Fruit fly (Drosophila melanogaster) whole organism, embryonic: Measurements from ENCODE around the gene CG1640.

Source experiments
- Asciz ChIP-seq: fragments of 200-800 bp; sonication (Bioruptor generic); optimal IDR thresholded peaks from 2 replicates; lab custom pipeline; 2017; ENCODE audit warnings: missing biosample characterization, mild to moderate bottlenecking, missing genetic modification characterization, missing genetic modification reagents
- CG10431 ChIP-seq: fragments of 200-800 bp; sonication (Bioruptor generic); optimal IDR thresholded peaks from 3 replicates; lab custom pipeline; 2018; ENCODE audit warnings: missing biosample characterization, mild to moderate bottlenecking, missing genetic modification characterization
- CG11085 ChIP-seq: fragments of 200-800 bp; sonication (Bioruptor generic); IDR thresholded peaks from 2 replicates; pipeline ENCODE4 v1.3.6; 2022; ENCODE audit warnings: missing biosample characterization, missing genetic modification characterization
- CG11696 ChIP-seq: fragments of 200-800 bp; sonication (Bioruptor generic); IDR thresholded peaks from 2 replicates; pipeline ENCODE4 v1.3.6; 2022; ENCODE audit warnings: missing biosample characterization, missing genetic modification characterization
- CG13775 ChIP-seq: fragments of 200-800 bp; sonication (Bioruptor generic); optimal IDR thresholded peaks from 3 replicates; lab custom pipeline; 2017; ENCODE audit warnings: missing biosample characterization, mild to moderate bottlenecking, missing genetic modification characterization
- CG15601 ChIP-seq: fragments of 200-800 bp; sonication (Bioruptor generic); optimal IDR thresholded peaks from 3 replicates; lab custom pipeline; 2019; ENCODE audit warnings: missing biosample characterization, mild to moderate bottlenecking, missing genetic modification characterization, moderate library complexity
- CG16815 ChIP-seq: fragments of 200-800 bp; sonication (Bioruptor generic); optimal IDR thresholded peaks from 3 replicates; lab custom pipeline; 2017; ENCODE audit warnings: missing biosample characterization, mild to moderate bottlenecking, missing genetic modification characterization
- CG16863 ChIP-seq: fragments of 200-800 bp; sonication (Bioruptor generic); optimal IDR thresholded peaks from 3 replicates; lab custom pipeline; 2016; ENCODE audit warnings: missing biosample characterization, missing genetic modification characterization
- CG17385 ChIP-seq: fragments of 200-800 bp; sonication (Bioruptor generic); optimal IDR thresholded peaks from 3 replicates; lab custom pipeline; 2018; ENCODE audit warnings: missing biosample characterization, mild to moderate bottlenecking, missing genetic modification characterization
- CG18011 ChIP-seq: fragments of 200-800 bp; sonication (Bioruptor generic); optimal IDR thresholded peaks from 2 replicates; lab custom pipeline; 2017; ENCODE audit warnings: missing biosample characterization, missing genetic modification characterization, mild to moderate bottlenecking, moderate library complexity, missing genotype
- CG18262 ChIP-seq: fragments of 200-800 bp; optimal IDR thresholded peaks from 3 replicates; lab custom pipeline; 2019; ENCODE audit warnings: missing biosample characterization, mild to moderate bottlenecking, missing genetic modification characterization, moderate library complexity
- CG2678 ChIP-seq: fragments of 200-800 bp; sonication (Bioruptor generic); optimal IDR thresholded peaks from 3 replicates; lab custom pipeline; 2019; ENCODE audit warnings: missing biosample characterization, mild to moderate bottlenecking, missing genetic modification characterization, moderate library complexity
- CG2875 ChIP-seq: fragments of 200-800 bp; sonication (Bioruptor generic); optimal IDR thresholded peaks from 2 replicates; lab custom pipeline; 2017; ENCODE audit warnings: missing biosample characterization, mild to moderate bottlenecking, missing genetic modification characterization, missing genetic modification reagents
- CG30403 ChIP-seq: fragments of 200-800 bp; sonication (Bioruptor generic); optimal IDR thresholded peaks from 3 replicates; lab custom pipeline; 2016; ENCODE audit warnings: missing biosample characterization, missing genetic modification characterization
- CG32767 ChIP-seq: fragments of 200-800 bp; sonication (Bioruptor generic); IDR thresholded peaks from 2 replicates; pipeline ENCODE4 v1.3.6; 2022; ENCODE audit warnings: missing biosample characterization, missing genetic modification characterization
- CG3281 ChIP-seq: fragments of 200-800 bp; sonication (Bioruptor generic); optimal IDR thresholded peaks from 3 replicates; lab custom pipeline; 2017; ENCODE audit warnings: missing biosample characterization, mild to moderate bottlenecking, missing genetic modification characterization
- CG6254 ChIP-seq: fragments of 200-800 bp; sonication (Bioruptor generic); optimal IDR thresholded peaks from 3 replicates; lab custom pipeline; 2017; ENCODE audit warnings: mild to moderate bottlenecking, missing biosample characterization, missing genetic modification reagents, missing genetic modification characterization
- CG6683 ChIP-seq: fragments of 200-800 bp; sonication (Bioruptor generic); optimal IDR thresholded peaks from 2 replicates; lab custom pipeline; 2017; ENCODE audit warnings: missing biosample characterization, mild to moderate bottlenecking, missing genetic modification characterization, missing genetic modification reagents
- CG6765 ChIP-seq: fragments of 200-800 bp; sonication (Bioruptor generic); optimal IDR thresholded peaks from 3 replicates; lab custom pipeline; 2017; ENCODE audit warnings: missing biosample characterization, mild to moderate bottlenecking, missing genetic modification characterization
- CG7839 ChIP-seq: fragments of 200-800 bp; sonication (Bioruptor generic); optimal IDR thresholded peaks from 3 replicates; lab custom pipeline; 2018; ENCODE audit warnings: missing biosample characterization, mild to moderate bottlenecking, missing genetic modification characterization, moderate library complexity
- CG8388 ChIP-seq: fragments of 200-800 bp; sonication (Bioruptor generic); optimal IDR thresholded peaks from 2 replicates; lab custom pipeline; 2019; ENCODE audit warnings: missing biosample characterization, mild to moderate bottlenecking, missing genetic modification characterization, moderate library complexity
- Dbx ChIP-seq: fragments of 200-800 bp; sonication (Bioruptor generic); IDR thresholded peaks from 3 replicates; pipeline ENCODE4 v1.3.6; 2022; ENCODE audit warnings: missing biosample characterization, missing genetic modification characterization
- Doc3 ChIP-seq: fragments of 200-800 bp; sonication (Bioruptor generic); IDR thresholded peaks from 3 replicates; pipeline ENCODE4 v1.3.6; 2022; ENCODE audit warnings: missing biosample characterization, missing genetic modification characterization; ENCODE audit not compliant: partially characterized antibody
- E2f1 ChIP-seq: fragments of 200-800 bp; sonication (Bioruptor generic); IDR thresholded peaks from 2 replicates; pipeline ENCODE4 v1.3.6; 2022; ENCODE audit warnings: missing biosample characterization, missing genetic modification characterization
- Hmr ChIP-seq: fragments of 200-800 bp; sonication (Bioruptor generic); optimal IDR thresholded peaks from 3 replicates; lab custom pipeline; 2017; ENCODE audit warnings: mild to moderate bottlenecking, missing biosample characterization, missing genetic modification reagents, missing genetic modification characterization
- Mad ChIP-seq: fragments of 200-800 bp; sonication (Bioruptor generic); optimal IDR thresholded peaks from 2 replicates; lab custom pipeline; 2016; ENCODE audit warnings: missing biosample characterization, missing genetic modification characterization
- Med ChIP-seq: fragments of 200-800 bp; sonication (Bioruptor generic); peaks from one replicate; lab custom pipeline; 2016; ENCODE audit warnings: missing biosample characterization, missing genetic modification characterization, mild to moderate bottlenecking, inconsistent platforms, moderate library complexity
- Pdp1 ChIP-seq, 2 experiments: fragments of 200-800 bp; sonication (Bioruptor generic); optimal IDR thresholded peaks; 3 replicates each; lab custom pipeline; 2016; ENCODE audit warnings: missing biosample characterization in 2 of 2, missing genetic modification characterization in 2 of 2, mild to moderate bottlenecking in 1 of 2, moderate library complexity in 1 of 2
- ase ChIP-seq: fragments of 200-800 bp; sonication (Bioruptor generic); IDR thresholded peaks from 3 replicates; pipeline ENCODE4 v1.3.6; 2022; ENCODE audit warnings: missing biosample characterization, missing genetic modification characterization
- btn ChIP-seq: fragments of 200-800 bp; sonication (Bioruptor generic); optimal IDR thresholded peaks from 2 replicates; lab custom pipeline; 2016; ENCODE audit warnings: missing biosample characterization, missing genetic modification characterization
- cato ChIP-seq: fragments of 200-800 bp; sonication (Bioruptor generic); optimal IDR thresholded peaks from 2 replicates; lab custom pipeline; 2016; ENCODE audit warnings: missing biosample characterization, missing genetic modification characterization, borderline replicate concordance
- eve ChIP-seq, 2 experiments: fragments of >200 bp; optimal IDR thresholded peaks; 2 replicates each; lab custom pipeline; 2017; ENCODE audit warnings: missing biosample characterization in 2 of 2, missing genetic modification characterization in 2 of 2
- ewg ChIP-seq: fragments of 200-800 bp; sonication (Bioruptor generic); optimal IDR thresholded peaks from 3 replicates; lab custom pipeline; 2017; ENCODE audit warnings: mild to moderate bottlenecking, missing biosample characterization, missing genetic modification reagents, missing genetic modification characterization
- exex ChIP-seq: fragments of 200-800 bp; sonication (Bioruptor generic); optimal IDR thresholded peaks from 4 replicates; lab custom pipeline; 2018; ENCODE audit warnings: missing biosample characterization, mild to moderate bottlenecking, missing genetic modification characterization, moderate library complexity
- ind ChIP-seq: fragments of 200-800 bp; sonication (Bioruptor generic); optimal IDR thresholded peaks from 3 replicates; lab custom pipeline; 2016; ENCODE audit warnings: missing biosample characterization, missing genetic modification characterization
- jumu ChIP-seq: fragments of 200-800 bp; sonication (Bioruptor generic); optimal IDR thresholded peaks from 3 replicates; lab custom pipeline; 2016; ENCODE audit warnings: missing biosample characterization, missing genetic modification characterization
- lab ChIP-seq: fragments of 200-800 bp; sonication (Bioruptor generic); optimal IDR thresholded peaks from 3 replicates; lab custom pipeline; 2017; ENCODE audit warnings: missing biosample characterization, missing genetic modification characterization, mild to moderate bottlenecking, moderate library complexity, missing genetic modification reagents
- mam ChIP-seq: fragments of 200-800 bp; sonication (Bioruptor generic); optimal IDR thresholded peaks from 3 replicates; lab custom pipeline; 2016; ENCODE audit warnings: missing biosample characterization, missing genetic modification characterization
- pho ChIP-seq: fragments of 200-800 bp; sonication (Bioruptor generic); optimal IDR thresholded peaks from 2 replicates; lab custom pipeline; 2016; ENCODE audit warnings: missing biosample characterization, missing genetic modification characterization
- prd ChIP-seq, 3 experiments: fragments of >200 bp in 2 of 3; fragments of 200-800 bp in 1 of 3; sonication (Bioruptor generic) in 1 of 3; optimal IDR thresholded peaks in 2 of 3; IDR thresholded peaks in 1 of 3; 2 replicates in 2 of 3; 3 replicates in 1 of 3; pipeline versions ENCODE4 v1.3.6 to Lab custom; 2017 to 2022; ENCODE audit warnings: missing biosample characterization in 1 of 3, missing genetic modification characterization in 1 of 3
- salm ChIP-seq: fragments of 200-800 bp; sonication (Bioruptor generic); optimal IDR thresholded peaks from 2 replicates; lab custom pipeline; 2018; ENCODE audit warnings: missing biosample characterization, mild to moderate bottlenecking, missing genetic modification characterization
- sd ChIP-seq: fragments of 200-800 bp; sonication (Bioruptor generic); optimal IDR thresholded peaks from 3 replicates; lab custom pipeline; 2018; ENCODE audit warnings: missing biosample characterization, mild to moderate bottlenecking, missing genetic modification characterization, moderate library complexity
- slbo ChIP-seq: fragments of 200-800 bp; sonication (Bioruptor generic); IDR thresholded peaks from 2 replicates; pipeline ENCODE4 v1.3.6; 2022; ENCODE audit warnings: missing biosample characterization, missing genetic modification characterization
- so ChIP-seq: fragments of 200-800 bp; sonication (Bioruptor generic); IDR thresholded peaks from 3 replicates; pipeline ENCODE4 v1.3.6; 2022; ENCODE audit warnings: missing biosample characterization, missing genetic modification characterization
- stc ChIP-seq: fragments of 200-800 bp; sonication (Bioruptor generic); IDR thresholded peaks from 2 replicates; pipeline ENCODE4 v1.3.6; 2022; ENCODE audit warnings: missing biosample characterization, missing genetic modification characterization
- tgo ChIP-seq: fragments of 200-800 bp; sonication (Bioruptor generic); IDR thresholded peaks from 3 replicates; pipeline ENCODE4 v1.3.6; 2022; ENCODE audit warnings: missing biosample characterization, missing genetic modification characterization
- twi ChIP-seq: fragments of 200-800 bp; optimal IDR thresholded peaks from 2 replicates; lab custom pipeline; 2019; ENCODE audit warnings: missing biosample characterization, mild to moderate bottlenecking, missing genetic modification characterization, moderate library complexity

Gene CG1640

DNA sequence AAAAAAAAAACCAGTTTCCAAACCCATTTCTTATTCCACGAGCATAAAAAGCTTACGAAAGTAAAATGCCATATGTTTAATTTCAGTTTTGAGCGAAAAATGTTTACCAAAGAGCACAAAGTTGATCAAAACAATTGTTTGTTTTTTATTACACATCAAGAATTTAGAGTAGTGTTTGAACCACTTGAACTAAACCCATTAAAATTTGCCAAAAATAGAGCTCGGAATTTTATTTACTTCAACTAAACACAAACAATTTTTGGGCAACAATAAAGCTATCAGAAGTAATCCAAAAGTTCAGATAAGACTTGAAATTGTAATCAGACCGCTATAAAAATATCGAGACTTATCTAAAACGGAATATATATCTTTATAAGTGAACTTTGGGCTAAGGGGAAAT is 4.6 kb downstream of the CG1640 start:
- TF ChIP-seq CG2678 (tag; lab: Kevin White, UChicago) = peak; percentile 14
- no peak for TF ChIP-seq tgo
- no peak for TF ChIP-seq Mad (GFP tag; lab: Kevin White, UChicago)
- TF ChIP-seq CG11085 (GFP tag; lab: Robert Waterston, UW) = no peak
- no peak for TF ChIP-seq CG16863
- TF ChIP-seq exex (tag; lab: Kevin White, UChicago) = peak; percentile 4
- no peak for TF ChIP-seq CG16815
- no peak for TF ChIP-seq CG6683 (GFP tag; lab: Kevin White, UChicago)
- no peak for TF ChIP-seq btn (GFP tag; lab: Kevin White, UChicago)
- TF ChIP-seq ase (GFP tag; lab: Robert Waterston, UW) = no peak
- no peak for TF ChIP-seq salm (tag; lab: Kevin White, UChicago)
- no peak for TF ChIP-seq ind
- no peak for TF ChIP-seq twi
- TF ChIP-seq sd (tag; lab: Kevin White, UChicago) = peak; percentile 16
- TF ChIP-seq CG6254 (GFP tag; lab: Kevin White, UChicago) = no peak
- no peak for TF ChIP-seq Doc3 (GFP tag; lab: Robert Waterston, UW)
- TF ChIP-seq eve (GFP tag; optimal IDR thresholded peaks at IDR 0.05; lab: Kevin White, UChicago) = peak in 1 of 2 experiments; percentile 69
- no peak for TF ChIP-seq Asciz (GFP tag; lab: Kevin White, UChicago)
- TF ChIP-seq mam (GFP tag; lab: Kevin White, UChicago) = no peak
- no peak for TF ChIP-seq jumu (GFP tag; lab: Kevin White, UChicago)
- no peak for TF ChIP-seq CG32767 (GFP tag; lab: Robert Waterston, UW)
- no peak for TF ChIP-seq CG10431

DNA sequence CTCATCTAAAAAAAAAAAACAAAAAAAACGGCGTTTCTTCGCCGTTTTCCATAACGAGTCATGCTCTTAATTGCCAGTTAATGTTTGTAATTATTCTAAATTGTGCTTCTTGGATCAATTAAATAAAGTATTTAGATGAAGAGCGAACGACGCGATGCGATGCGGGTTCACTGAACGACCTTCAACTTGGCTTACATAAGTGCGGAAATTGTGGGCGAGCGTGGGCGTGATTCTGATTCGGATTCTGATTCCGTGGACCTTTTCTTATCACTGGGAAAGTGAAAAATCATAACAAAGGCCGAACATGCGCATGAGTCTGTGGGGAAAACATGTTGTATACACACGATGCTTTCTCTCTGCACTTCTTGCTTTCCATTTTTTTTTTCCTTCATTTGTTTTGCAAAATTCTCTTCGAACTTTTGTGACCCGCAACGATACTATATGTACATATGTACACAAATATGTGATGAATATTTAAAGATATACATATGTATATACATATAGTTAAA is 5.1 kb downstream of the CG1640 start:
- TF ChIP-seq Pdp1 (GFP tag; optimal IDR thresholded peaks at IDR 0.05; lab: Kevin White, UChicago) = peak in 1 of 2 experiments; percentile 62
- peak; percentile 51 for TF ChIP-seq ewg (GFP tag; lab: Kevin White, UChicago)
- TF ChIP-seq cato (GFP tag; lab: Kevin White, UChicago) = no peak
- TF ChIP-seq CG18262 (tag; lab: Kevin White, UChicago) = no peak
- no peak for TF ChIP-seq CG15601 (tag; lab: Kevin White, UChicago)

DNA sequence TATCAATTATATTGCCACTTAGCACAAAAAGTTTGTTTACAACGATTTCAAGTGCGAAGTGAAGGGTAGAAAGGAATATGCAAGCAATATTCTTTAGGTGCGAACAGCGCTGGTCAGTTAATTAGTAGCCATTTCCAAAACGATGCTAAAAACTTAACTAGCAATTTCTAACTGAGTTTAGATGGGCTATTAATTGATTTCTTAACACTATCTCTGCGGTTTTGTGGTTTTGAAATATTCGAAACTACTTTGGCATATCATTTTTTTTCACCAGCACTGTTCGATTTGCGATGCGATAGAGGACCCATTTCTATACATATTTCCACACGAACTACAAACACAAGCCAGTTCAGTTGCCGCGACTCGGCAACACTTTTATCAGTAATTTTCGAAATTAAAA is 6.1 kb downstream of the CG1640 start:
- TF ChIP-seq CG7839 (tag; lab: Kevin White, UChicago) (peak; percentile 17), CG30403 (GFP tag; lab: Kevin White, UChicago) (peak; percentile 16), E2f1 (peak; percentile 17; the same call in 1 of the 2 replicates), CG8388 (GFP tag; lab: Kevin White, UChicago) (peak; percentile 12), CG11696 (GFP tag; lab: Robert Waterston, UW) (peak; percentile 82), Hmr (GFP tag; lab: Kevin White, UChicago) (peak; percentile 52), Med (GFP tag; lab: Kevin White, UChicago) (peak; percentile 86), prd (optimal IDR thresholded peaks at IDR 0.05; lab: Kevin White, UChicago) (no peak), prd (GFP tag; IDR thresholded peaks at IDR 0.05; lab: Robert Waterston, UW) (0 out of 3 replicates have a peak, but pooled peaks have one; percentile 14), lab (GFP tag; lab: Kevin White, UChicago) (peak; percentile 70), CG17385 (GFP tag; lab: Kevin White, UChicago) (peak; percentile 26), CG6765 (no peak), CG13775 (peak; percentile 12), stc (GFP tag; lab: Robert Waterston, UW) (peak; percentile 54), pho (GFP tag; lab: Kevin White, UChicago) (peak; percentile 15), CG3281 (peak; percentile 44), so (0 out of 3 replicates have a peak, but pooled peaks have one; percentile 15), Pdp1 (GFP tag; optimal IDR thresholded peaks at IDR 0.05; lab: Kevin White, UChicago) (no peak), CG15601 (tag; lab: Kevin White, UChicago) (no peak), CG18011 (GFP tag; lab: Kevin White, UChicago) (no peak), slbo (GFP tag; lab: Robert Waterston, UW) (peak; percentile 46; the same call in 1 of the 2 replicates), CG2875 (no peak), Dbx (GFP tag; lab: Robert Waterston, UW) (0 out of 3 replicates have a peak, but pooled peaks have one; percentile 8), exex (tag; lab: Kevin White, UChicago) (peak; percentile 69)
